Worm (Caenorhabditis elegans) whole organism, L4/young adult: ENCODE results near the gene T06A1.5.

Experiments used
- W03F9.2 ChIP-seq: fragments of 150-350 bp; optimal IDR thresholded peaks from 2 replicates; lab custom pipeline; 2014; ENCODE audit warnings: missing biosample characterization, missing genetic modification characterization
- dao-5 ChIP-seq: sonication (generic microtip); optimal IDR thresholded peaks from 2 replicates; lab custom pipeline; 2016; ENCODE audit warnings: missing genotype, missing genetic modification characterization, moderate library complexity, missing compliant biosample characterization
- him-1 ChIP-seq: sonication (generic microtip); optimal IDR thresholded peaks from 2 replicates; lab custom pipeline; 2016; ENCODE audit warnings: missing genotype, missing genetic modification reagents, missing genetic modification characterization, missing compliant biosample characterization

T06A1.5 gene

DNA sequence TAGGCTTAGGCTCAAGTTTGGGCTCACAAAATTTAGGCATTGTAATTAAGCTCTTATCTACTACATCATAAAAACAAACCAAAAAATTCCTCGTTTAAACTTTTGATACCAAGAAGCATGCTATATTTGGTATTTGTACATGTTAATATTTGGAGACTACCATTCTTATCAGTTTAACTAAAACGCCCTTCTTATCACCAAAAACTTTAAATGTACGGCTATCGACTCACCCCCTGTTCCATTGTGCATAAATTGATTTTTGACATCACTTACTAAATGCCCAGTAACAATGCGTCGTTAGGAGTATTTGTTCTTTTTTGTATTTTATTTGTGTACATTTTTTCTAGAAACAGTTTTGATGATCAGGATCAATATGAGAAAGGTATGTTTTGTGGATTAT is at the start of gene T06A1.5:
T06A1.5 (plus strand) TSS at position 209 of the 400 bp plus-strand sequence.
- TF ChIP-seq dao-5 (tag; lab: Kevin White, UChicago), result no peak
- TF ChIP-seq W03F9.2 (tag; lab: Kevin White, UChicago), result no peak
- TF ChIP-seq him-1 (tag; lab: Kevin White, UChicago), result no peak

- no peak for TF ChIP-seq W03F9.2 (tag; lab: Kevin White, UChicago)
- no peak for TF ChIP-seq dao-5 (tag; lab: Kevin White, UChicago)
- TF ChIP-seq him-1 (tag; lab: Kevin White, UChicago), result no peak
Observed at ce11 chrV:1878030-1878429, 49.0 kb upstream of the T06A1.5 start.

DNA sequence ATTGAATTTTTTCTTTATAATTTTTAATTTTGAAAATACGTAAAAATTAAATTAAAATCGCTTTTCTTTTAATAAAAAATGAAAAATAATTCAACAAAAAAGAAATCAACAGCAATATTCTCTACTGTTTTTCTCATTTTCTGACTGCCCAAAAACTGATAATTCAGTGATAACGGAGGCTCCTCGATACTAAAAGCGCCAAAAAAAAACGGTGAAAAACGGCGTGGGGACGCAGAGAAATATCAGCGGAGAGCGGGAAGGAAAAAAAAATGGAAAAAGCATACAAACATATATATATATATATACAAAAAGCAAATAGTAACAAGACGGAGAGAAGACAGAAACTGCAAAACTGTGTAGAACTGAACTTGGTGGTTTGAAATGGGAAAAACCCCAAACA is 43.9 kb upstream of the T06A1.5 start:
- no peak for TF ChIP-seq dao-5 (tag; lab: Kevin White, UChicago)
- TF ChIP-seq W03F9.2 (tag; lab: Kevin White, UChicago), result no peak
- TF ChIP-seq him-1 (tag; lab: Kevin White, UChicago), result no peak

DNA sequence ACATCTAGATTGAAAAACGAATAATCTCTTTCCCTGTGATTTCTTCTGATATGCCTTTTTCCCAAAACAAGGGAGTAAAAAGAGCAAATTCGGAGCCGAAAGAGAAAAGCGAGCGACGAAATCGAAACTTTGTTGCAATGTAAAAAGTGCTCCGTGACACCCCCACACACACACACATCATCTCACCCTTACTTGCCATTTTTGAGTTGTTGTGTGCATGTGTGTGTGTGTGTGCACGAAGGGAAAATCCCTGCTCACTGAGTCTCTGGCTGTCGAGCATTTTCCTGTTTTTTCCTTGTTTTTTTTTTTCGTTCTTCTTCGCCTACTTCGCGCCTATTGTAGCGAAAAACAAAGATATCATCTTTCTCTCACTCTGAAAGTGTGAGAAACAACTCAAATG is 40.0 kb upstream of the T06A1.5 start:
- TF ChIP-seq W03F9.2 (tag; lab: Kevin White, UChicago), result no peak
- TF ChIP-seq him-1 (tag; lab: Kevin White, UChicago), result no peak
- TF ChIP-seq dao-5 (tag; lab: Kevin White, UChicago), result no peak

DNA sequence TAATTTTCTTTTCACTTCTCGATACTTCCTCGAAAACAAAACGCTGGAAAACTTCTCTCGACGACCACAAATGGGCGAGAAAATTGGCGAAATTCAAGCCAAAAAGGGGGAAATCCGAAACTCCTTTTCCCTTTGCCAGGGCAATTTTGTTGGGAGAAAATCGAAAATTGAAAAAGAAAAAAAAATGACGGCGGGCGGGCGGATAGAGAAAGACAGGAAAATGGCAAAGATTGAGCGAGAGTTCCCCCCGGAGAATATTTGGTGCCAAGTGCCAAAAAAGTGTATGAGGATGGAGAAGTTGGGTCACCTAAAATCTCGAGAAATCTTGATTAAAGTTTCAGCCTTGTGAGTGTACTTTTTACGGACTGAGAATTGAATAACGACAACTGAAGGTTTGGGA is 38.7 kb upstream of the T06A1.5 start:
- TF ChIP-seq W03F9.2 (tag; lab: Kevin White, UChicago) (no peak), dao-5 (tag; lab: Kevin White, UChicago) (no peak), him-1 (tag; lab: Kevin White, UChicago) (no peak)

ce11 chrV:1889996-1890395 is 37.0 kb upstream of the T06A1.5 start:
- TF ChIP-seq him-1 (tag; lab: Kevin White, UChicago) (no peak), dao-5 (tag; lab: Kevin White, UChicago) (no peak), W03F9.2 (tag; lab: Kevin White, UChicago) (no peak)

DNA sequence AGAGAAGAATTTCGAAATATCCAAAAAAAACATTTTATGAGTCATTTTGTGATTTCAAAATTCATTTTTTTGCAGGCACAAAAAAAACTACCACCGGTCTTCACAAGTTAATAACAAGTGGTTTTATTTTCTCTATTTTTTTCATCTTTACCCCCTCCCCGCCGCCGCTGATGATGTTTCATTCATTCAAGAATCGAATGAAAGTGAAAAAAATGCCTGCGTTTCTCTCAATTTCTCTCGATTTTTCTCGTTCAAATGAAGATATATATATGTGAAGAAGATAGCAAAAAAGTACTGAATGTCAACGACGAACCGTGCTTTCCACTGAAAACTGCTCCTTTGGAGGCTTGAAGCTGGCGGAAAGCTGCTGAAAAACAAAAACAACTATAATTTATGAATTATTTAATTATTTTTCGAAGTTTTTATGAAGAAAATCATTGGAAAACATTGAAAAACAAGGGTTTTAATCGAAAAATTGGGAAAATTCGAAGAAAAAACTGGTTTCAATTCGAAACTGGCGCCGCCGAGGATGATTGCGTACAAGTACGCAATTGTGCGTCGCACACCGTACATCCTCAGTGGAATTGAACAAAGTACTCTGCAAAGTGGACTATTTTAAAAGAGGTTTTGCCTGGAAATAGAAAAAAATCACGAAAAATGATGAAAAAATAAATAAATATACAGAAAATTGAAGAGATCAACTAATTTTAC is 34.3 kb upstream of the T06A1.5 start, which contains the start of gene zig-11:
zig-11 (minus strand) TSS at position 373 of the 711 bp plus-strand sequence.
- TF ChIP-seq dao-5 (tag; lab: Kevin White, UChicago) (no peak), him-1 (tag; lab: Kevin White, UChicago) (no peak), W03F9.2 (tag; lab: Kevin White, UChicago) (no peak)

- TF ChIP-seq W03F9.2 (tag; lab: Kevin White, UChicago) (no peak), dao-5 (tag; lab: Kevin White, UChicago) (no peak), him-1 (tag; lab: Kevin White, UChicago) (no peak)
Observed at ce11 chrV:1895483-1895882, 31.5 kb upstream of the T06A1.5 start, which contains the start of gene nphp-2. Gene nphp-2 (plus strand): TSS chrV:1895783.

ce11 chrV:1907350-1907749 is 19.7 kb upstream of the T06A1.5 start, which contains the start of gene Y32G9A.5:
Gene Y32G9A.5 (plus strand): TSS chrV:1907650.
- no peak for TF ChIP-seq him-1 (tag; lab: Kevin White, UChicago)
- no peak for TF ChIP-seq W03F9.2 (tag; lab: Kevin White, UChicago)
- TF ChIP-seq dao-5 (tag; lab: Kevin White, UChicago), result no peak

- TF ChIP-seq W03F9.2 (tag; lab: Kevin White, UChicago) (no peak), dao-5 (tag; lab: Kevin White, UChicago) (no peak), him-1 (tag; lab: Kevin White, UChicago) (no peak)
Observed at ce11 chrV:1908542-1908941, 18.5 kb upstream of the T06A1.5 start, which contains the start of gene srp-3. Gene srp-3 (plus strand): TSS chrV:1908842.

ce11 chrV:1911102-1911501 is 15.9 kb upstream of the T06A1.5 start, which contains the start of gene Y32G9A.3:
Gene Y32G9A.3 (plus strand): TSS chrV:1911402.
- TF ChIP-seq him-1 (tag; lab: Kevin White, UChicago) (no peak), W03F9.2 (tag; lab: Kevin White, UChicago) (no peak), dao-5 (tag; lab: Kevin White, UChicago) (no peak)

- TF ChIP-seq W03F9.2 (tag; lab: Kevin White, UChicago), result no peak
- TF ChIP-seq dao-5 (tag; lab: Kevin White, UChicago), result no peak
- no peak for TF ChIP-seq him-1 (tag; lab: Kevin White, UChicago)
Observed at ce11 chrV:1918030-1918559, 8.9 kb upstream of the T06A1.5 start, which contains the start of gene Y32G9A.2. Gene Y32G9A.2 (plus strand): TSS chrV:1918509.

DNA sequence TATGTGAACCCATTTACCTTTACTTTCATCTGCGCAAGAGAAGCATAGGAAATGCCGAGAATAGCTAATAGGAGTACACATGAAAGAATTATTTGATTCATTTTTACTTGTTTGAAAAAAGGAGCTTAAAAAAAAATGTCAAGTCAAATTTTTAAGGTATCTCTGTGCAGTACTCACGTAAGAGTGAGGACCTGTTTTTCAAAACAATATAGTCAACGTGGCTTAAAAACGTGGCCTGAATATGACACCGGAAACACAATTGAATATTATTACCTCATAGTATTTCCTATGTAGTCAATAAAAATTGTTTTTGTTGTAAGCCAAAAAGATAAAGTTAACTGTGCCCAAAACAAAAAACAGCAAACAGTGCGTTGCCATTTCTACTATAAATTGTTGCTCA is 6.9 kb upstream of the T06A1.5 start, which contains the start of gene Y32G9A.12:
Y32G9A.12 (minus strand) TSS at position 101 of the 400 bp plus-strand sequence.
- no peak for TF ChIP-seq W03F9.2 (tag; lab: Kevin White, UChicago)
